Fruit fly (Drosophila melanogaster) whole organism, embryonic: ENCODE results near the gene CG7963.

Experiments used
- Asciz ChIP-seq: fragments of 200-800 bp; sonication (Bioruptor generic); optimal IDR thresholded peaks from 2 replicates; lab custom pipeline; 2017; ENCODE audit warnings: missing biosample characterization, mild to moderate bottlenecking, missing genetic modification characterization, missing genetic modification reagents
- Bdp1 ChIP-seq: fragments of 200-800 bp; sonication (Bioruptor generic); optimal IDR thresholded peaks from 3 replicates; lab custom pipeline; 2016; ENCODE audit warnings: missing biosample characterization, missing genetic modification characterization
- CG10462 ChIP-seq: fragments of 200-800 bp; sonication (Bioruptor generic); optimal IDR thresholded peaks from 2 replicates; lab custom pipeline; 2016; ENCODE audit warnings: missing biosample characterization, missing genetic modification characterization
- CG12236 ChIP-seq: fragments of 200-800 bp; sonication (Bioruptor generic); optimal IDR thresholded peaks from 2 replicates; lab custom pipeline; 2016; ENCODE audit warnings: missing biosample characterization, missing genetic modification characterization
- CG1647 ChIP-seq: fragments of 200-800 bp; sonication (Bioruptor generic); optimal IDR thresholded peaks from 3 replicates; lab custom pipeline; 2016; ENCODE audit warnings: missing biosample characterization, missing genetic modification characterization
- CG9437 ChIP-seq: fragments of 200-800 bp; sonication (Bioruptor generic); optimal IDR thresholded peaks from 2 replicates; lab custom pipeline; 2018; ENCODE audit warnings: missing biosample characterization, mild to moderate bottlenecking, missing genetic modification characterization
- Dref ChIP-seq: fragments of 200-800 bp; sonication (Bioruptor generic); IDR thresholded peaks from 2 replicates; pipeline ENCODE4 v1.3.6; 2022; ENCODE audit warnings: missing biosample characterization, missing genetic modification characterization
- E2f1 ChIP-seq: fragments of 200-800 bp; sonication (Bioruptor generic); IDR thresholded peaks from 2 replicates; pipeline ENCODE4 v1.3.6; 2022; ENCODE audit warnings: missing biosample characterization, missing genetic modification characterization
- NC2α ChIP-seq: fragments of 200-800 bp; sonication (Bioruptor generic); optimal IDR thresholded peaks from 2 replicates; lab custom pipeline; 2016; ENCODE audit warnings: missing biosample characterization, missing genetic modification characterization
- abd-A ChIP-seq: fragments of 200-800 bp; sonication (Bioruptor generic); optimal IDR thresholded peaks from 3 replicates; lab custom pipeline; 2019; ENCODE audit warnings: missing biosample characterization, mild to moderate bottlenecking, missing genetic modification characterization, moderate library complexity
- croc ChIP-seq: fragments of 200-800 bp; sonication (Bioruptor generic); conservative IDR thresholded peaks from 3 replicates; pipeline ENCODE4 v1.3.6; 2022; ENCODE audit warnings: missing biosample characterization, missing genetic modification characterization
- da ChIP-seq: fragments of 200-800 bp; sonication (Bioruptor generic); optimal IDR thresholded peaks from 2 replicates; lab custom pipeline; 2016; ENCODE audit warnings: missing biosample characterization, missing genetic modification characterization

DNA sequence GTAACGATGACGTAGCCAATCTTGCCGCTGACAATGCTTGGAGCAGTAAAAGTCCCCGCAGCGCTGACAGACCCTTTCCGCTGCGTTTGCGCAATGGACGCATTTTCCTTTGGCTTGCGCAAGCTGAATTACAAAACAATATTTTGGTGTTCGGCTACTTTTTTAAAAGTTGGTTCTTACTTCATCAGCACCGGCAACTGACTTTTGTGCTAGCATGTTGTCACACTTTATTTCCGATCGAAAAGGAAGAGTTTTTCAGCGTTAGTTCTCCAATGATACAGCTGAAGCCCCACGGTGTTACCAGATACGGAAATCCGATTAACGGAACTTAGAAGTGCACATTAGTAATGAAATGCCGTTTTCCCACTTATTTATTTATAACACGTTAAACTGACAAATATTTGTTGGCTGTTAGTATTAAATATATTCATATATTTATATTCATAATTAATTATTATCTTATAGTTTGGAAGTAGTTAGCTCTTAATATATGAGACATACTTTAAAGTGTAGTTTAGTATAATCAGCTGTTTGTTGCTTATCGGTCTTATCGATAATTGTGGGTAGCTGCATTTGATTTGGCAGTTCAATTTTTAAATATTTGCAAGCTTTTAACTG is at the start of gene CG7963, which contains the start of gene Veneno:
- TF ChIP-seq NC2α (GFP tag; lab: Kevin White, UChicago) (no peak), CG10462 (GFP tag; lab: Kevin White, UChicago) (no peak), croc (no peak), CG1647 (GFP tag; lab: Kevin White, UChicago) (no peak), E2f1 (GFP tag; lab: Robert Waterston, UW) (no peak), Dref (GFP tag; lab: Robert Waterston, UW) (peak; percentile 55), Bdp1 (GFP tag; lab: Kevin White, UChicago) (no peak), da (GFP tag; lab: Kevin White, UChicago) (no peak), Asciz (no peak), CG9437 (no peak), CG12236 (no peak), abd-A (tag; lab: Kevin White, UChicago) (no peak)
